Worm (Caenorhabditis elegans) whole organism, L2 larva: ENCODE data around the gene ZC196.4.

Experiments
- ama-1 ChIP-seq: fragments of 150-350 bp; optimal IDR thresholded peaks from 2 replicates; lab custom pipeline; 2018; ENCODE audit warnings: inconsistent platforms
- ceh-82 ChIP-seq: fragments of 150-350 bp; optimal IDR thresholded peaks from 2 replicates; lab custom pipeline; 2014; ENCODE audit warnings: missing biosample characterization, missing genetic modification characterization
- egl-27 ChIP-seq: sonication (generic microtip); optimal IDR thresholded peaks from 3 replicates; lab custom pipeline; 2017; ENCODE audit warnings: missing biosample characterization, missing genetic modification reagents, missing genetic modification characterization
- fos-1 ChIP-seq: fragments of 150-350 bp; optimal IDR thresholded peaks from 2 replicates; lab custom pipeline; 2014; ENCODE audit warnings: missing biosample characterization, missing genetic modification characterization
- nhr-11 ChIP-seq: fragments of 150-350 bp; optimal IDR thresholded peaks from 2 replicates; lab custom pipeline; 2014; ENCODE audit warnings: missing biosample characterization, missing genetic modification characterization
- nhr-12 ChIP-seq: fragments of 150-350 bp; optimal IDR thresholded peaks from 2 replicates; lab custom pipeline; 2014; ENCODE audit warnings: missing biosample characterization, missing genetic modification characterization
- nhr-237 ChIP-seq: fragments of 150-350 bp; optimal IDR thresholded peaks from 2 replicates; lab custom pipeline; 2014; ENCODE audit warnings: missing biosample characterization, missing genetic modification characterization
- nhr-25 ChIP-seq: fragments of 150-350 bp; sonication (generic microtip); optimal IDR thresholded peaks from 3 replicates; lab custom pipeline; 2014; ENCODE audit warnings: missing biosample characterization, missing genetic modification characterization
- skn-1 ChIP-seq: sonication (generic microtip); optimal IDR thresholded peaks from 2 replicates; lab custom pipeline; 2017; ENCODE audit warnings: missing biosample characterization, missing genetic modification characterization
- sma-9 ChIP-seq, 2 experiments: fragments of 150-350 bp in 1 of 2; sonication (generic microtip) in 1 of 2; optimal IDR thresholded peaks; 2 replicates each; lab custom pipeline; 2014 to 2016; ENCODE audit warnings: missing genetic modification characterization in 2 of 2, mild to moderate bottlenecking in 1 of 2, missing biosample characterization in 1 of 2, missing compliant biosample characterization in 1 of 2, missing genetic modification reagents in 1 of 2, moderate library complexity in 1 of 2
- snpc-4 ChIP-seq: fragments of 150-350 bp; optimal IDR thresholded peaks from 2 replicates; lab custom pipeline; 2014; ENCODE audit warnings: missing biosample characterization, missing genetic modification characterization
- unc-39 ChIP-seq: fragments of 150-350 bp; optimal IDR thresholded peaks from 2 replicates; lab custom pipeline; 2014; ENCODE audit warnings: missing biosample characterization, missing genetic modification characterization
- unc-62 ChIP-seq: fragments of 150-350 bp; optimal IDR thresholded peaks from 2 replicates; lab custom pipeline; 2014; ENCODE audit warnings: missing biosample characterization, missing genetic modification reagents, missing genetic modification characterization

- TF ChIP-seq egl-27 (tag; lab: Kevin White, UChicago) = no peak
- TF ChIP-seq nhr-12 (tag; lab: Kevin White, UChicago) = no peak
- no peak for TF ChIP-seq unc-39 (tag; lab: Kevin White, UChicago)
- TF ChIP-seq ceh-82 = no peak
- TF ChIP-seq skn-1 (tag; lab: Kevin White, UChicago) = no peak
- TF ChIP-seq nhr-25 (tag; lab: Kevin White, UChicago) = no peak
- TF ChIP-seq nhr-11 (tag; lab: Kevin White, UChicago) = no peak
- TF ChIP-seq snpc-4 (tag; lab: Kevin White, UChicago) = no peak
- TF ChIP-seq unc-62 = no peak
- no peak for TF ChIP-seq fos-1 (tag; lab: Kevin White, UChicago)
- peak; percentile 45 for TF ChIP-seq sma-9 (GFP tag; optimal IDR thresholded peaks at IDR 0.05; lab: Kevin White, UChicago)
- TF ChIP-seq sma-9 (tag; optimal IDR thresholded peaks at IDR 0.05; lab: Kevin White, UChicago) = no peak
- TF ChIP-seq ama-1 (lab: Kevin White, UChicago) = no peak
- TF ChIP-seq nhr-237 (tag; lab: Kevin White, UChicago) = no peak
Observed at ce11 chrV:8716175-8716574, 16.7 kb upstream of the ZC196.4 start, which contains the start of gene glr-5.
